Fruit fly (Drosophila melanogaster): ENCODE data around the gene CG2865.

dm6 chrX:2340009-2340733 lies 47.0 kb upstream of the CG2865 start:
- TF ChIP-seq kay (GFP tag; ENCODE audit: borderline replicate concordance): no peak
- peak; percentile 8 for TF ChIP-seq CG7101 (tag; optimal IDR thresholded peaks at IDR 0.05)
- TF ChIP-seq CG5204 (GFP tag; optimal IDR thresholded peaks at IDR 0.05): no peak
- peak; percentile 5 for TF ChIP-seq CG14711 (tag; optimal IDR thresholded peaks at IDR 0.05)
- TF ChIP-seq Hr96 (GFP tag; optimal IDR thresholded peaks at IDR 0.05): no peak
- TF ChIP-seq pad (GFP tag; optimal IDR thresholded peaks at IDR 0.05): peak; percentile 23
